Fruit fly (Drosophila melanogaster) whole organism, embryonic: ENCODE data around the gene Ir94a.

ENCODE experiments used
- CG16863 ChIP-seq: fragments of 200-800 bp; sonication (Bioruptor generic); optimal IDR thresholded peaks from 3 replicates; lab custom pipeline; 2016; ENCODE audit warnings: missing biosample characterization, missing genetic modification characterization
- CG17328 ChIP-seq: fragments of 200-800 bp; sonication (Bioruptor generic); IDR thresholded peaks from 2 replicates; pipeline ENCODE4 v1.3.6; 2022; ENCODE audit warnings: missing biosample characterization, missing genetic modification characterization
- D19A ChIP-seq: fragments of 200-800 bp; optimal IDR thresholded peaks from 3 replicates; lab custom pipeline; 2019; ENCODE audit warnings: missing biosample characterization, mild to moderate bottlenecking, missing genetic modification characterization, moderate library complexity
- Drgx ChIP-seq: fragments of 200-800 bp; sonication (Bioruptor generic); IDR thresholded peaks from 2 replicates; pipeline ENCODE4 v1.3.6; 2022; ENCODE audit warnings: missing biosample characterization, missing genetic modification characterization
- h ChIP-seq: fragments of >200 bp; optimal IDR thresholded peaks from 2 replicates; lab custom pipeline; 2017
- pnt ChIP-seq: fragments of 200-800 bp; sonication (Bioruptor generic); optimal IDR thresholded peaks from 3 replicates; lab custom pipeline; 2016; ENCODE audit warnings: missing biosample characterization, missing genetic modification characterization
- pum ChIP-seq: fragments of 200-800 bp; sonication (Bioruptor generic); optimal IDR thresholded peaks from 2 replicates; lab custom pipeline; 2016; ENCODE audit warnings: missing biosample characterization, missing genetic modification characterization

DNA sequence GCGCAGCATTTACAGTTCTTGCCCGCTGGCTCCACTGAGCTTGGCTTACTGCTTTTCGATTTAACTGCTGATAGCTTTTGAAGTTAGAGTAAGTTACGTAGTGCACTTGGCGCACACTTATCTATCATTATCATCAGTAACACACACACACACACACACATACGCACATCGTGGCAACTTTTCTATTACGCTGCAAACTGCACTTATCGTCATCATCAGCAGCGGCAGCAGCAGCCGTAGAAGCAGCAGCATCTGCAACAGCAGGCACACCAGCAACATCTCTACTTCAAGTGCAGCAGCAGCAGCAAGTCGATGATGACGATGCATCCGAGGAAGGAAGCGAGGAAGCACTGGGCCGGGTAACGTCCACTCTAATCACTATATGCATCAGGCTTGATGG lies 45.5 kb downstream of the Ir94a start:
- TF ChIP-seq Drgx (GFP tag; lab: Robert Waterston, UW) (no peak), CG17328 (GFP tag; lab: Robert Waterston, UW) (no peak), pnt (GFP tag; lab: Kevin White, UChicago) (no peak), pum (GFP tag; lab: Kevin White, UChicago) (no peak), CG16863 (GFP tag; lab: Kevin White, UChicago) (no peak), D19A (tag; lab: Kevin White, UChicago) (no peak), h (lab: Kevin White, UChicago) (no peak)
